Worm (Caenorhabditis elegans): Measurements from ENCODE around the gene nlp-1.

Gene nlp-1

ce11 chrX:3759345-3759744, 32.0 kb downstream of the nlp-1 start, which contains the start of gene T14G12.6:
T14G12.6 (minus strand) TSS chrX:3759445.
- TF ChIP-seq unc-130 (tag; optimal IDR thresholded peaks at IDR 0.05) (no peak), lsy-2 (tag; optimal IDR thresholded peaks at IDR 0.05) (no peak), lin-15B (tag; optimal IDR thresholded peaks at IDR 0.05) (no peak), aly-2 (tag; optimal IDR thresholded peaks at IDR 0.05) (no peak), grh-1 (GFP tag; IDR thresholded peaks at IDR 0.05) (no peak), rnt-1 (tag; optimal IDR thresholded peaks at IDR 0.05) (no peak), lin-14 (GFP tag; optimal IDR thresholded peaks at IDR 0.05) (no peak), egl-13 (tag; optimal IDR thresholded peaks at IDR 0.05) (no peak), tlp-1 (tag; optimal IDR thresholded peaks at IDR 0.05) (no peak), hlh-17 (GFP tag; optimal IDR thresholded peaks at IDR 0.05; ENCODE audit: borderline replicate concordance) (no peak), ceh-88 (GFP tag; IDR thresholded peaks at IDR 0.05) (no peak)

ce11 chrX:3759820-3760219, 32.4 kb downstream of the nlp-1 start:
- TF ChIP-seq unc-130 (tag; optimal IDR thresholded peaks at IDR 0.05) = no peak
- TF ChIP-seq snu-23 (GFP tag; optimal IDR thresholded peaks at IDR 0.05) = no peak
- no peak for TF ChIP-seq hlh-4 (tag; optimal IDR thresholded peaks at IDR 0.05)
- no peak for TF ChIP-seq blmp-1 (tag; optimal IDR thresholded peaks at IDR 0.05)
- TF ChIP-seq swsn-7 (tag; optimal IDR thresholded peaks at IDR 0.05) = no peak
- TF ChIP-seq sox-4 (tag; optimal IDR thresholded peaks at IDR 0.05) = no peak
- no peak for TF ChIP-seq nhr-19 (GFP tag; conservative IDR thresholded peaks at IDR 0.05)
- no peak for TF ChIP-seq hlh-17 (GFP tag; optimal IDR thresholded peaks at IDR 0.05; ENCODE audit: borderline replicate concordance)
- TF ChIP-seq nhr-20 (tag; optimal IDR thresholded peaks at IDR 0.05) = no peak
- TF ChIP-seq tlp-1 (tag; optimal IDR thresholded peaks at IDR 0.05) = no peak
- TF ChIP-seq ztf-4 (tag; optimal IDR thresholded peaks at IDR 0.05) = no peak
- no peak for TF ChIP-seq mab-9 (GFP tag; IDR thresholded peaks at IDR 0.05)
- no peak for TF ChIP-seq unc-30 (tag; optimal IDR thresholded peaks at IDR 0.05)
- no peak for TF ChIP-seq zag-1 (tag; optimal IDR thresholded peaks at IDR 0.05)
- TF ChIP-seq ceh-90 (tag; optimal IDR thresholded peaks at IDR 0.05) = no peak

ce11 chrX:3762410-3762809, 35.0 kb downstream of the nlp-1 start, which contains the start of gene T14G12.11:
T14G12.11 (minus strand) TSS chrX:3762547.
- TF ChIP-seq ceh-63 (GFP tag; optimal IDR thresholded peaks at IDR 0.05) = no peak
- TF ChIP-seq nhr-90 (tag; optimal IDR thresholded peaks at IDR 0.05; ENCODE audit: poor library complexity) = no peak
- no peak for TF ChIP-seq unc-62 (GFP tag; optimal IDR thresholded peaks at IDR 0.05)
- TF ChIP-seq efl-1 (optimal IDR thresholded peaks at IDR 0.05) = no peak
- no peak for TF ChIP-seq efl-1 (GFP tag; optimal IDR thresholded peaks at IDR 0.05 in 1 of 2)
- no peak for TF ChIP-seq Y116A8C.19 (tag; optimal IDR thresholded peaks at IDR 0.05; ENCODE audit: borderline replicate concordance)
- no peak for TF ChIP-seq snu-23 (GFP tag; optimal IDR thresholded peaks at IDR 0.05)
- TF ChIP-seq lsy-2 (tag; optimal IDR thresholded peaks at IDR 0.05) = no peak
- no peak for TF ChIP-seq pag-3 (tag; optimal IDR thresholded peaks at IDR 0.05; ENCODE audit: borderline replicate concordance, insufficient read depth)
- no peak for TF ChIP-seq vab-15 (tag; optimal IDR thresholded peaks at IDR 0.05)
- no peak for TF ChIP-seq egl-13 (tag; optimal IDR thresholded peaks at IDR 0.05)
- TF ChIP-seq sox-4 (tag; optimal IDR thresholded peaks at IDR 0.05) = no peak
- no peak for TF ChIP-seq fkh-4 (tag; optimal IDR thresholded peaks at IDR 0.05; ENCODE audit: borderline replicate concordance)
- TF ChIP-seq C04F5.9 (tag; optimal IDR thresholded peaks at IDR 0.05) = no peak
- no peak for TF ChIP-seq mab-9 (GFP tag; IDR thresholded peaks at IDR 0.05)
- no peak for TF ChIP-seq unc-130 (tag; optimal IDR thresholded peaks at IDR 0.05)
- TF ChIP-seq C34B4.2 (tag; optimal IDR thresholded peaks at IDR 0.05) = no peak
- TF ChIP-seq ceh-90 (tag; optimal IDR thresholded peaks at IDR 0.05) = no peak
- TF ChIP-seq isw-1 (GFP tag; IDR thresholded peaks at IDR 0.05) = no peak
- no peak for TF ChIP-seq sptf-1 (tag; optimal IDR thresholded peaks at IDR 0.05)
- no peak for TF ChIP-seq ama-1 (optimal IDR thresholded peaks at IDR 0.05)

- TF ChIP-seq fkh-8 (tag; optimal IDR thresholded peaks at IDR 0.05) (no peak), nhr-19 (GFP tag; conservative IDR thresholded peaks at IDR 0.05) (no peak), nhr-12 (tag; optimal IDR thresholded peaks at IDR 0.05) (no peak), xbp-1 (tag; optimal IDR thresholded peaks at IDR 0.05) (no peak), ceh-8 (GFP tag; optimal IDR thresholded peaks at IDR 0.05) (no peak), C34B4.2 (tag; optimal IDR thresholded peaks at IDR 0.05) (no peak), nhr-71 (tag; optimal IDR thresholded peaks at IDR 0.05) (no peak), blmp-1 (tag; optimal IDR thresholded peaks at IDR 0.05) (no peak), hlh-4 (tag; optimal IDR thresholded peaks at IDR 0.05) (no peak), aha-1 (tag; optimal IDR thresholded peaks at IDR 0.05) (no peak), unc-98 (GFP tag; IDR thresholded peaks at IDR 0.05) (no peak), lin-13 (GFP tag; optimal IDR thresholded peaks at IDR 0.05) (no peak), dsc-1 (tag; optimal IDR thresholded peaks at IDR 0.05) (no peak), unc-62 (GFP tag; optimal IDR thresholded peaks at IDR 0.05) (no peak), efl-1 (optimal IDR thresholded peaks at IDR 0.05) (no peak), efl-1 (GFP tag; optimal IDR thresholded peaks at IDR 0.05 in 1 of 2) (no peak)
Observed at ce11 chrX:3764295-3764694, 36.9 kb downstream of the nlp-1 start, which contains the start of gene F47B7.3. F47B7.3 (minus strand) TSS chrX:3764395.
